Worm (Caenorhabditis elegans) whole organism, L2 larva: ENCODE data around the gene Y39G8B.2.

ENCODE experiments used
- ama-1 ChIP-seq: fragments of 150-350 bp; optimal IDR thresholded peaks from 2 replicates; lab custom pipeline; 2018; ENCODE audit warnings: inconsistent platforms
- egl-27 ChIP-seq: sonication (generic microtip); optimal IDR thresholded peaks from 3 replicates; lab custom pipeline; 2017; ENCODE audit warnings: missing biosample characterization, missing genetic modification reagents, missing genetic modification characterization
- lin-11 ChIP-seq: fragments of 150-350 bp; sonication (generic microtip); optimal IDR thresholded peaks from 2 replicates; lab custom pipeline; 2014; ENCODE audit warnings: missing biosample characterization, missing genetic modification characterization, inconsistent platforms, mixed read lengths
- lin-39 ChIP-seq: fragments of 150-350 bp; optimal IDR thresholded peaks from 2 replicates; lab custom pipeline; 2014; ENCODE audit warnings: missing biosample characterization, missing genetic modification reagents, missing genetic modification characterization
- mdl-1 ChIP-seq, 2 experiments: fragments of 150-350 bp in 1 of 2; sonication (generic microtip) in 1 of 2; optimal IDR thresholded peaks; 2 replicates each; lab custom pipeline; 2017; ENCODE audit warnings: missing biosample characterization in 2 of 2, missing genetic modification characterization in 2 of 2
- nhr-237 ChIP-seq: fragments of 150-350 bp; optimal IDR thresholded peaks from 2 replicates; lab custom pipeline; 2014; ENCODE audit warnings: missing biosample characterization, missing genetic modification characterization
- nhr-77 ChIP-seq: fragments of 150-350 bp; optimal IDR thresholded peaks from 2 replicates; lab custom pipeline; 2014; ENCODE audit warnings: missing biosample characterization, missing genetic modification characterization
- skn-1 ChIP-seq: sonication (generic microtip); optimal IDR thresholded peaks from 2 replicates; lab custom pipeline; 2017; ENCODE audit warnings: missing biosample characterization, missing genetic modification characterization
- unc-62 ChIP-seq: fragments of 150-350 bp; optimal IDR thresholded peaks from 2 replicates; lab custom pipeline; 2014; ENCODE audit warnings: missing biosample characterization, missing genetic modification reagents, missing genetic modification characterization
- zag-1 ChIP-seq: fragments of 150-350 bp; optimal IDR thresholded peaks from 2 replicates; lab custom pipeline; 2014; ENCODE audit warnings: missing biosample characterization, missing genetic modification characterization

- TF ChIP-seq nhr-237 (tag; lab: Kevin White, UChicago) (no peak), unc-62 (GFP tag; lab: Kevin White, UChicago) (no peak), ama-1 (no peak), lin-39 (no peak), skn-1 (tag; lab: Kevin White, UChicago) (no peak), egl-27 (tag; lab: Kevin White, UChicago) (no peak), zag-1 (tag; lab: Kevin White, UChicago) (no peak), mdl-1 (tag; optimal IDR thresholded peaks at IDR 0.05; lab: Kevin White, UChicago) (no peak), nhr-77 (tag; lab: Kevin White, UChicago) (no peak), lin-11 (tag; lab: Kevin White, UChicago) (no peak)
Measured at ce11 chrII:13972199-13972598, 3.8 kb downstream of the Y39G8B.2 start.
